Fruit fly (Drosophila melanogaster) whole organism, embryonic: Measurements from ENCODE around the gene CG1847.

Experiments
- Bteb2 ChIP-seq: fragments of 200-800 bp; sonication (Bioruptor generic); optimal IDR thresholded peaks from 2 replicates; lab custom pipeline; 2016; ENCODE audit warnings: missing biosample characterization, missing genetic modification characterization
- C15 ChIP-seq: fragments of 200-800 bp; sonication (Bioruptor generic); IDR thresholded peaks from 3 replicates; pipeline ENCODE4 v1.3.6; 2022; ENCODE audit warnings: missing biosample characterization, missing genetic modification characterization
- CG10321 ChIP-seq: fragments of 200-800 bp; sonication (Bioruptor generic); IDR thresholded peaks from 2 replicates; pipeline ENCODE4 v1.3.6; 2022; ENCODE audit warnings: missing biosample characterization, missing genetic modification characterization
- CG10565 ChIP-seq: fragments of 200-800 bp; sonication (Bioruptor generic); optimal IDR thresholded peaks from 3 replicates; lab custom pipeline; 2016; ENCODE audit warnings: missing biosample characterization, mild to moderate bottlenecking, missing genetic modification characterization
- CG10654 ChIP-seq: fragments of 200-800 bp; sonication (Bioruptor generic); optimal IDR thresholded peaks from 2 replicates; lab custom pipeline; 2016; ENCODE audit warnings: missing biosample characterization, missing genetic modification characterization
- CG11085 ChIP-seq: fragments of 200-800 bp; sonication (Bioruptor generic); IDR thresholded peaks from 2 replicates; pipeline ENCODE4 v1.3.6; 2022; ENCODE audit warnings: missing biosample characterization, missing genetic modification characterization
- CG11093 ChIP-seq: fragments of 200-800 bp; sonication (Bioruptor generic); IDR thresholded peaks from 3 replicates; pipeline ENCODE4 v1.3.6; 2022; ENCODE audit warnings: missing biosample characterization, missing genetic modification characterization
- CG12104 ChIP-seq: fragments of 200-800 bp; sonication (Bioruptor generic); optimal IDR thresholded peaks from 3 replicates; lab custom pipeline; 2016; ENCODE audit warnings: missing biosample characterization, missing genetic modification characterization
- CG14710 ChIP-seq: fragments of 200-800 bp; sonication (Bioruptor generic); optimal IDR thresholded peaks from 3 replicates; lab custom pipeline; 2019; ENCODE audit warnings: missing biosample characterization, mild to moderate bottlenecking, missing genetic modification characterization, moderate library complexity
- CG2120 ChIP-seq: fragments of 200-800 bp; sonication (Bioruptor generic); optimal IDR thresholded peaks from 3 replicates; lab custom pipeline; 2016; ENCODE audit warnings: missing biosample characterization, missing genetic modification characterization
- CG30403 ChIP-seq: fragments of 200-800 bp; sonication (Bioruptor generic); optimal IDR thresholded peaks from 3 replicates; lab custom pipeline; 2016; ENCODE audit warnings: missing biosample characterization, missing genetic modification characterization
- CG3995 ChIP-seq: fragments of 200-800 bp; sonication (Bioruptor generic); optimal IDR thresholded peaks from 3 replicates; lab custom pipeline; 2016; ENCODE audit warnings: missing biosample characterization, missing genetic modification characterization
- CG4282 ChIP-seq: fragments of 200-800 bp; sonication (Bioruptor generic); optimal IDR thresholded peaks from 2 replicates; lab custom pipeline; 2016; ENCODE audit warnings: missing biosample characterization, missing genetic modification characterization
- CG4328 ChIP-seq: fragments of 200-800 bp; sonication (Bioruptor generic); optimal IDR thresholded peaks from 3 replicates; lab custom pipeline; 2017; ENCODE audit warnings: missing biosample characterization, missing genetic modification reagents, missing genetic modification characterization
- CG43689 ChIP-seq: fragments of 200-800 bp; sonication (Bioruptor generic); IDR thresholded peaks from 2 replicates; pipeline ENCODE4 v1.3.6; 2022; ENCODE audit warnings: missing biosample characterization, missing genetic modification characterization
- CG7928 ChIP-seq: fragments of 200-800 bp; sonication (Bioruptor generic); optimal IDR thresholded peaks from 2 replicates; lab custom pipeline; 2017; ENCODE audit warnings: missing biosample characterization, mild to moderate bottlenecking, missing genetic modification characterization
- CG9797 ChIP-seq: fragments of 200-800 bp; sonication (Bioruptor generic); optimal IDR thresholded peaks from 3 replicates; lab custom pipeline; 2018; ENCODE audit warnings: missing biosample characterization, mild to moderate bottlenecking, missing genetic modification characterization
- D19B ChIP-seq: fragments of 200-800 bp; sonication (Bioruptor generic); optimal IDR thresholded peaks from 2 replicates; lab custom pipeline; 2017; ENCODE audit warnings: missing biosample characterization, mild to moderate bottlenecking, missing genetic modification characterization
- Dad ChIP-seq: fragments of 200-800 bp; sonication (Bioruptor generic); optimal IDR thresholded peaks from 3 replicates; lab custom pipeline; 2016; ENCODE audit warnings: missing biosample characterization, missing genetic modification characterization
- Doc2 ChIP-seq: fragments of 200-800 bp; sonication (Bioruptor generic); IDR thresholded peaks from 2 replicates; pipeline ENCODE4 v1.3.6; 2022; ENCODE audit warnings: missing biosample characterization, missing genetic modification characterization
- Eip74EF ChIP-seq, 2 experiments: fragments of 200-800 bp in 1 of 2; fragments of >200 bp in 1 of 2; sonication (Bioruptor generic) in 1 of 2; optimal IDR thresholded peaks; 2 replicates each; lab custom pipeline; 2017 to 2019; ENCODE audit warnings: missing biosample characterization in 2 of 2, missing genetic modification characterization in 2 of 2, mild to moderate bottlenecking in 1 of 2, moderate library complexity in 1 of 2
- Gsc ChIP-seq: fragments of 200-800 bp; sonication (Bioruptor generic); IDR thresholded peaks from 2 replicates; pipeline ENCODE4 v1.3.6; 2022; ENCODE audit warnings: missing biosample characterization, missing genetic modification characterization
- HLH4C ChIP-seq: fragments of 200-800 bp; sonication (Bioruptor generic); IDR thresholded peaks from 3 replicates; pipeline ENCODE4 v1.3.6; 2022; ENCODE audit warnings: missing biosample characterization, missing genetic modification characterization; ENCODE audit not compliant: partially characterized antibody
- Kr ChIP-seq: fragments of 200-800 bp; sonication (Bioruptor generic); optimal IDR thresholded peaks from 2 replicates; lab custom pipeline; 2017; ENCODE audit warnings: missing biosample characterization, mild to moderate bottlenecking, missing genetic modification characterization
- Med ChIP-seq: fragments of 200-800 bp; sonication (Bioruptor generic); peaks from one replicate; lab custom pipeline; 2016; ENCODE audit warnings: missing biosample characterization, missing genetic modification characterization, mild to moderate bottlenecking, inconsistent platforms, moderate library complexity
- Meics ChIP-seq: fragments of 200-800 bp; sonication (Bioruptor generic); optimal IDR thresholded peaks from 2 replicates; lab custom pipeline; 2017; ENCODE audit warnings: missing biosample characterization, mild to moderate bottlenecking, missing genetic modification characterization
- Mrtf ChIP-seq: fragments of 200-800 bp; sonication (Bioruptor generic); IDR thresholded peaks from 3 replicates; pipeline ENCODE4 v1.3.6; 2022; ENCODE audit warnings: missing biosample characterization, missing genetic modification characterization
- Oli ChIP-seq: fragments of 200-800 bp; sonication (Bioruptor generic); optimal IDR thresholded peaks from 2 replicates; lab custom pipeline; 2018; ENCODE audit warnings: missing biosample characterization, mild to moderate bottlenecking, missing genetic modification characterization, moderate library complexity
- Ptx1 ChIP-seq: fragments of 200-800 bp; sonication (Bioruptor generic); IDR thresholded peaks from 2 replicates; pipeline ENCODE4 v1.3.6; 2022; ENCODE audit warnings: missing biosample characterization, missing genetic modification characterization
- Taf1 ChIP-seq: fragments of 200-800 bp; sonication (Bioruptor generic); IDR thresholded peaks from 2 replicates; pipeline ENCODE4 v1.3.6; 2022; ENCODE audit warnings: missing biosample characterization, missing genetic modification characterization
- cas ChIP-seq: fragments of 200-800 bp; sonication (Bioruptor generic); IDR thresholded peaks from 2 replicates; pipeline ENCODE4 v1.3.6; 2022; ENCODE audit warnings: missing biosample characterization, missing genetic modification characterization
- chinmo ChIP-seq: fragments of 200-800 bp; sonication (Bioruptor generic); IDR thresholded peaks from 4 replicates; pipeline ENCODE4 v1.3.6; 2022; ENCODE audit warnings: missing biosample characterization, missing genetic modification characterization; ENCODE audit not compliant: partially characterized antibody
- crc ChIP-seq: fragments of 200-800 bp; sonication (Bioruptor generic); optimal IDR thresholded peaks from 2 replicates; lab custom pipeline; 2016; ENCODE audit warnings: missing biosample characterization, missing genetic modification characterization
- croc ChIP-seq: fragments of 200-800 bp; sonication (Bioruptor generic); conservative IDR thresholded peaks from 3 replicates; pipeline ENCODE4 v1.3.6; 2022; ENCODE audit warnings: missing biosample characterization, missing genetic modification characterization
- cwo ChIP-seq: fragments of 200-800 bp; sonication (Bioruptor generic); optimal IDR thresholded peaks from 3 replicates; lab custom pipeline; 2017; ENCODE audit warnings: missing biosample characterization, missing genetic modification characterization, mild to moderate bottlenecking, moderate library complexity, missing genetic modification reagents
- dimm ChIP-seq: fragments of 200-800 bp; sonication (Bioruptor generic); IDR thresholded peaks from 2 replicates; pipeline ENCODE4 v1.3.6; 2022; ENCODE audit warnings: missing biosample characterization, missing genetic modification characterization
- en ChIP-seq: fragments of 200-800 bp; sonication (Bioruptor generic); optimal IDR thresholded peaks from 2 replicates; lab custom pipeline; 2016; ENCODE audit warnings: missing biosample characterization, missing genetic modification characterization
- gro ChIP-seq: fragments of 200-800 bp; sonication (Bioruptor generic); optimal IDR thresholded peaks from 2 replicates; lab custom pipeline; 2016; ENCODE audit warnings: missing biosample characterization, missing genetic modification characterization
- ham ChIP-seq: fragments of 200-800 bp; sonication (Bioruptor generic); IDR thresholded peaks from 2 replicates; pipeline ENCODE4 v1.3.6; 2022; ENCODE audit warnings: missing biosample characterization, missing genetic modification characterization
- jing ChIP-seq: fragments of 200-800 bp; sonication (Bioruptor generic); optimal IDR thresholded peaks from 2 replicates; lab custom pipeline; 2018; ENCODE audit warnings: missing biosample characterization, mild to moderate bottlenecking, missing genetic modification characterization
- mam ChIP-seq: fragments of 200-800 bp; sonication (Bioruptor generic); optimal IDR thresholded peaks from 3 replicates; lab custom pipeline; 2016; ENCODE audit warnings: missing biosample characterization, missing genetic modification characterization
- nau ChIP-seq: fragments of 200-800 bp; sonication (Bioruptor generic); optimal IDR thresholded peaks from 3 replicates; lab custom pipeline; 2017; ENCODE audit warnings: missing biosample characterization, mild to moderate bottlenecking, missing genetic modification characterization, missing genetic modification reagents
- nerfin-2 ChIP-seq: fragments of 200-800 bp; sonication (Bioruptor generic); IDR thresholded peaks from 2 replicates; pipeline ENCODE4 v1.3.6; 2022; ENCODE audit warnings: missing biosample characterization, missing genetic modification characterization; ENCODE audit not compliant: partially characterized antibody
- nmo ChIP-seq: fragments of 200-800 bp; sonication (Bioruptor generic); optimal IDR thresholded peaks from 2 replicates; lab custom pipeline; 2018; ENCODE audit warnings: missing biosample characterization, mild to moderate bottlenecking, missing genetic modification characterization, moderate library complexity
- phol ChIP-seq: fragments of 200-800 bp; sonication (Bioruptor generic); optimal IDR thresholded peaks from 3 replicates; lab custom pipeline; 2018; ENCODE audit warnings: missing biosample characterization, mild to moderate bottlenecking, missing genetic modification characterization, moderate library complexity
- ranshi ChIP-seq: fragments of 200-800 bp; sonication (Bioruptor generic); IDR thresholded peaks from 2 replicates; pipeline ENCODE4 v1.3.6; 2022; ENCODE audit warnings: missing biosample characterization, missing genetic modification characterization
- sens ChIP-seq: fragments of 200-800 bp; sonication (Bioruptor generic); peaks from one replicate; lab custom pipeline; 2016; ENCODE audit warnings: missing biosample characterization, missing genetic modification characterization
- sisA ChIP-seq: fragments of 200-800 bp; sonication (Bioruptor generic); IDR thresholded peaks from 2 replicates; pipeline ENCODE4 v1.3.6; 2022; ENCODE audit warnings: missing biosample characterization, missing genetic modification characterization
- sob ChIP-seq: fragments of 200-800 bp; sonication (Bioruptor generic); IDR thresholded peaks from 2 replicates; pipeline ENCODE4 v1.3.6; 2022; ENCODE audit warnings: missing biosample characterization, missing genetic modification characterization

Gene CG1847

DNA sequence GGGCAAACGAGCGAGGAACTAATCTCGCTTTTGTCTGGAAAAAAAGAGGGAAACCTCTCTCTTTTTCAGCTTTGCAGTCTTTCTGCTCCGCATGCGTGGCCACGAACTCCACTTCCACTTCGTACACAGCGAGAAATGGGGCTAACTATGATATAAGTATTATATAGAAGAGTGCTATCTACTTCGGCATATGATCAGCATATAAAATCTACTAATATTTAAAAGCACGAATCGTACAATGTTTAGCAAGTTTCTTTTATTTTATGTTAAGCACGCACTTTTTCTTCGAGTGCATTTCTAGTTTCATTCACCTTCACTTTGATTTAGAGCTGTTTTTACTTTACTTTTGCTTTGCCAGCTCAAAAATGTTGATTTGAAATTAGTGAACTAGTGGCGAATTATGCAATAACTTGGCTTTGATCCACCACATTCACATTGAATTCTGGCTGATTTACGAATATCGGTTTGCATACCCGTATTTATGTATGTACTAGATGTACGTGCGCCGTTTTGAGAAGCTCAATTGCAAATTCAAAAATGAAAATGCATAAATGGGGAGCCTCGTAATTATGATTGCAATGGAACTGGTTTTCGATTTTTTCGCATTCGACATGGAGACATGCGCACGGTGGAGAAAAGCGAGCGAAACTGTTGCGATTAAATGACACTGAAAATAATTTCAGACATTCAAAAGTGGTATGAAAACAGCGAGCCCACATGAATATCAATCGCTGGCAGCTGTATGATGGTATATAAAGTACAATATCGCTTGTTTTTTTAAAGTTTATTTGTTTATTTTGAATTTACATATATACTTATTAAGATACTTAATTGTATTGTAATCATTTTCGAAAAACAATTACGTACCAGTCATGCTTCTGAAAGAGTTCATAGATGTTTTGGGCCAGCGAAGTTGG, 11.2 kb upstream of the CG1847 start (continued):
- TF ChIP-seq nau (GFP tag; lab: Kevin White, UChicago), result no peak
- peak; percentile 89 for TF ChIP-seq Ptx1 (GFP tag; lab: Robert Waterston, UW)
- TF ChIP-seq Oli (tag; lab: Kevin White, UChicago), result peak; percentile 71
- peak; percentile 11 for TF ChIP-seq Bteb2 (GFP tag; lab: Kevin White, UChicago)
- TF ChIP-seq mam, result peak; percentile 78
- TF ChIP-seq nerfin-2, result no peak
- TF ChIP-seq CG11085, result peak; percentile 62
- TF ChIP-seq croc (GFP tag; lab: Robert Waterston, UW), result peak; percentile 70; the same call in 2 of the 3 replicates
- TF ChIP-seq jing (GFP tag; lab: Kevin White, UChicago), result peak; percentile 58
- peak; percentile 78 for TF ChIP-seq phol (tag; lab: Kevin White, UChicago)
- TF ChIP-seq gro (GFP tag; lab: Kevin White, UChicago), result peak; percentile 54
- TF ChIP-seq sens (GFP tag; lab: Kevin White, UChicago), result peak; percentile 98
- peak; percentile 46 for TF ChIP-seq cwo (GFP tag; lab: Kevin White, UChicago)
- peak; percentile 66 for TF ChIP-seq Dad (GFP tag; lab: Kevin White, UChicago)
- peak in 1 of 2 experiments; percentile 91 for TF ChIP-seq Eip74EF (GFP tag; optimal IDR thresholded peaks at IDR 0.05; lab: Kevin White, UChicago)
- peak; percentile 75 for TF ChIP-seq ranshi
- no peak for TF ChIP-seq CG9797 (GFP tag; lab: Kevin White, UChicago)
- TF ChIP-seq sob (GFP tag; lab: Robert Waterston, UW), result peak; percentile 81
- TF ChIP-seq Taf1 (GFP tag; lab: Robert Waterston, UW), result no peak; the same call in 1 of the 2 replicates
- peak; percentile 97 for TF ChIP-seq Med (GFP tag; lab: Kevin White, UChicago)
- peak; percentile 52 for TF ChIP-seq en
- no peak for TF ChIP-seq D19B (GFP tag; lab: Kevin White, UChicago)
- peak; percentile 36 for TF ChIP-seq CG7928 (GFP tag; lab: Kevin White, UChicago)
- TF ChIP-seq CG43689 (GFP tag; lab: Robert Waterston, UW), result 0 out of 2 replicates have a peak, but pooled peaks have one; percentile 17
- peak; percentile 77 for TF ChIP-seq CG11093
- no peak for TF ChIP-seq chinmo
- TF ChIP-seq CG30403 (GFP tag; lab: Kevin White, UChicago), result peak; percentile 70
- TF ChIP-seq cas (GFP tag; lab: Robert Waterston, UW), result 0 out of 2 replicates have a peak, but pooled peaks have one; percentile 59
- no peak for TF ChIP-seq CG3995 (GFP tag; lab: Kevin White, UChicago)
- peak; percentile 78 for TF ChIP-seq crc (GFP tag; lab: Kevin White, UChicago)
- TF ChIP-seq CG4282 (GFP tag; lab: Kevin White, UChicago), result no peak
- TF ChIP-seq CG10565 (GFP tag; lab: Kevin White, UChicago), result no peak
- TF ChIP-seq C15, result peak; percentile 44; the same call in 1 of the 3 replicates
- peak; percentile 65 for TF ChIP-seq CG14710 (tag; lab: Kevin White, UChicago)
- peak; percentile 76 for TF ChIP-seq dimm (GFP tag; lab: Robert Waterston, UW)
- TF ChIP-seq CG12104, result peak; percentile 18
- no peak for TF ChIP-seq HLH4C
- peak; percentile 49 for TF ChIP-seq CG2120
- TF ChIP-seq Kr, result no peak
- TF ChIP-seq CG4328 (GFP tag; lab: Kevin White, UChicago), result no peak
- TF ChIP-seq ham (GFP tag; lab: Robert Waterston, UW), result no peak
- TF ChIP-seq Mrtf (GFP tag; lab: Robert Waterston, UW), result peak; percentile 79
- TF ChIP-seq Meics (GFP tag; lab: Kevin White, UChicago), result peak; percentile 51
- peak; percentile 34 for TF ChIP-seq CG10654
- no peak; the same call in 1 of the 2 replicates for TF ChIP-seq CG10321
- TF ChIP-seq Doc2 (GFP tag; lab: Robert Waterston, UW), result peak; percentile 56; the same call in 1 of the 2 replicates
- TF ChIP-seq Gsc (GFP tag; lab: Robert Waterston, UW), result no peak; the same call in 1 of the 2 replicates
- peak; percentile 90 for TF ChIP-seq nmo (GFP tag; lab: Kevin White, UChicago)
- peak; percentile 71 for TF ChIP-seq sisA (GFP tag; lab: Robert Waterston, UW)
